Fruit fly (Drosophila melanogaster) whole organism: ENCODE results near the gene pths.

Experiments
- CG8478 ChIP-seq: fragments of >200 bp; optimal IDR thresholded peaks from 2 replicates; lab custom pipeline; 2018; ENCODE audit warnings: inconsistent platforms
- Dll ChIP-seq: fragments of >200 bp; optimal IDR thresholded peaks from 2 replicates; lab custom pipeline; 2017
- EcR ChIP-seq, 2 experiments: fragments of >200 bp; optimal IDR thresholded peaks; 2 replicates each; lab custom pipeline; 2017; ENCODE audit warnings: missing biosample characterization in 2 of 2, missing genetic modification characterization in 2 of 2, missing genetic modification reagents in 2 of 2
- pan ChIP-seq: fragments of >200 bp; optimal IDR thresholded peaks from 2 replicates; lab custom pipeline; 2017
- psq ChIP-seq: fragments of >200 bp; optimal IDR thresholded peaks from 2 replicates; lab custom pipeline; 2017
- usp ChIP-seq: fragments of >200 bp; optimal IDR thresholded peaks from 2 replicates; lab custom pipeline; 2017; ENCODE audit warnings: missing biosample characterization, missing genetic modification characterization, mixed read lengths

DNA sequence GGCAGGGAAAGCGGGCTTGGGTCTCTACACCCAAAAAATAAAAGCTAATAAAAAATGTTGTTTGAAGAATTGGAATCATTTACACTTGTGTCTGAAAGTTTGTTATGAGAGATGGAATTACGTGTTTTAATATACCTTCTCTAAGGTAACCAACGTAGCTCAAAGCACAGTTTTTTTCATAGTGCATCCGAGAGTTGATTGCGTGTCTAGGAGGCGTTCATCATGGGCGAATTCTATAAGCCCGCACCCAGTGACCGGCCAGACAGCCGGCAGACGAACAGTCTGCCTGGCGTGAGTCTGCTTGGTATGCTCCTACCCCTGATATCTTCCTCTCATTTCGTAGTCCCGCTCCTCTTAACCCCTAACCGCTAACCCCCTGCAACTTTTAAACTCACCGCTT is 44.7 kb downstream of the pths start:
- TF ChIP-seq CG8478 (lab: Kevin White, UChicago) (no peak), pan (no peak), psq (lab: Kevin White, UChicago) (no peak), usp (GFP tag; lab: Kevin White, UChicago) (no peak), EcR (GFP tag; optimal IDR thresholded peaks at IDR 0.05; lab: Kevin White, UChicago) (no peak), Dll (lab: Kevin White, UChicago) (no peak)
